Fruit fly (Drosophila melanogaster): ENCODE measurements around the gene AdoR.

AdoR gene

dm6 chr3R:30090261-30091006, 59.0 kb downstream of the AdoR start:
- TF ChIP-seq CG9876 (GFP tag; optimal IDR thresholded peaks at IDR 0.05) = no peak
- TF ChIP-seq HmgD (GFP tag; optimal IDR thresholded peaks at IDR 0.05) = no peak
- no peak for TF ChIP-seq NC2β (GFP tag; optimal IDR thresholded peaks at IDR 0.05)
- TF ChIP-seq CHES-1-like (GFP tag; optimal IDR thresholded peaks at IDR 0.05) = no peak
- no peak for TF ChIP-seq bigmax (GFP tag; optimal IDR thresholded peaks at IDR 0.05)
- no peak for TF ChIP-seq CG2712 (tag; optimal IDR thresholded peaks at IDR 0.05)
- TF ChIP-seq CG12744 (GFP tag; optimal IDR thresholded peaks at IDR 0.05) = no peak
- 0 out of 3 replicates have a peak, but pooled peaks have one; percentile 50 for TF ChIP-seq zen2 (GFP tag; IDR thresholded peaks at IDR 0.05; ENCODE audit: partially characterized antibody)
- no peak for TF ChIP-seq BtbVII (GFP tag; optimal IDR thresholded peaks at IDR 0.05)
- no peak for TF ChIP-seq CG15269 (tag; optimal IDR thresholded peaks at IDR 0.05)
- TF ChIP-seq Atf6 (GFP tag; IDR thresholded peaks at IDR 0.05) = no peak
- no peak for TF ChIP-seq ind (GFP tag; optimal IDR thresholded peaks at IDR 0.05)
- TF ChIP-seq Tbp (GFP tag; optimal IDR thresholded peaks at IDR 0.05) = no peak
- no peak for TF ChIP-seq CG4707 (GFP tag; optimal IDR thresholded peaks at IDR 0.05)
- TF ChIP-seq Hey (tag; optimal IDR thresholded peaks at IDR 0.05) = peak; percentile 75
- TF ChIP-seq CG31441 (GFP tag; IDR thresholded peaks at IDR 0.05) = no peak
- TF ChIP-seq chm (GFP tag; IDR thresholded peaks at IDR 0.05) = no peak
- TF ChIP-seq Deaf1 (tag; optimal IDR thresholded peaks at IDR 0.05) = peak; percentile 31
- TF ChIP-seq CG4617 (GFP tag; optimal IDR thresholded peaks at IDR 0.05; ENCODE audit: borderline replicate concordance) = no peak
- no peak for TF ChIP-seq gem (tag; optimal IDR thresholded peaks at IDR 0.05)
- peak; percentile 29 for TF ChIP-seq yki (optimal IDR thresholded peaks at IDR 0.05)
- TF ChIP-seq ewg (GFP tag; optimal IDR thresholded peaks at IDR 0.05) = peak; percentile 46
- no peak for TF ChIP-seq CG30431 (GFP tag; optimal IDR thresholded peaks at IDR 0.05)
- 0 out of 3 replicates have a peak, but pooled peaks have one; percentile 40 for TF ChIP-seq CG6791 (GFP tag; IDR thresholded peaks at IDR 0.05; ENCODE audit: partially characterized antibody)
- TF ChIP-seq CG11504 (tag; optimal IDR thresholded peaks at IDR 0.05) = no peak
- TF ChIP-seq sd (tag; optimal IDR thresholded peaks at IDR 0.05) = peak; percentile 53
- TF ChIP-seq ab (GFP tag; optimal IDR thresholded peaks at IDR 0.05) = no peak
- TF ChIP-seq CG17912 (GFP tag; optimal IDR thresholded peaks at IDR 0.05) = no peak
- no peak for TF ChIP-seq NFAT (GFP tag; IDR thresholded peaks at IDR 0.05)
- TF ChIP-seq CrebB (tag; optimal IDR thresholded peaks at IDR 0.05) = no peak
- no peak for TF ChIP-seq CG4328 (GFP tag; optimal IDR thresholded peaks at IDR 0.05)
- TF ChIP-seq CG10959 (GFP tag; IDR thresholded peaks at IDR 0.05) = no peak
- TF ChIP-seq CoRest (tag; optimal IDR thresholded peaks at IDR 0.05) = no peak
- no peak for TF ChIP-seq CG15011 (GFP tag; optimal IDR thresholded peaks at IDR 0.05)
- peak; percentile 70 for TF ChIP-seq CTCF (GFP tag; optimal IDR thresholded peaks at IDR 0.05)
- TF ChIP-seq CG8944 (GFP tag; optimal IDR thresholded peaks at IDR 0.05) = no peak
- no peak for TF ChIP-seq nmo (GFP tag; optimal IDR thresholded peaks at IDR 0.05)
- no peak for TF ChIP-seq wor (GFP tag; IDR thresholded peaks at IDR 0.05)
- TF ChIP-seq CG8924 (tag; optimal IDR thresholded peaks at IDR 0.05) = no peak
- no peak for TF ChIP-seq D19B (GFP tag; optimal IDR thresholded peaks at IDR 0.05)
- TF ChIP-seq CG10565 (GFP tag; optimal IDR thresholded peaks at IDR 0.05) = no peak
- TF ChIP-seq CG4360 (GFP tag; IDR thresholded peaks at IDR 0.05) = no peak
- TF ChIP-seq CG13894 (tag; optimal IDR thresholded peaks at IDR 0.05) = peak; percentile 77
- no peak for TF ChIP-seq CG2202 (tag; optimal IDR thresholded peaks at IDR 0.05)
- TF ChIP-seq chif (GFP tag; optimal IDR thresholded peaks at IDR 0.05) = no peak
- TF ChIP-seq HLH4C (GFP tag; IDR thresholded peaks at IDR 0.05; ENCODE audit: partially characterized antibody) = peak; percentile 27; the same call in 1 of the 3 replicates
- TF ChIP-seq phol (tag; optimal IDR thresholded peaks at IDR 0.05) = no peak
- no peak for TF ChIP-seq CG10979 (tag; optimal IDR thresholded peaks at IDR 0.05)
- no peak for TF ChIP-seq CG2120 (GFP tag; optimal IDR thresholded peaks at IDR 0.05)
- no peak for TF ChIP-seq CG8765 (GFP tag; IDR thresholded peaks at IDR 0.05)
- TF ChIP-seq ash1 (GFP tag; optimal IDR thresholded peaks at IDR 0.05) = no peak

All from whole organism, embryonic.